Worm (Caenorhabditis elegans) whole organism, dauer: Measurements from ENCODE around the gene rnf-121.

ENCODE experiments used
- unc-62 ChIP-seq: sonication (generic microtip); optimal IDR thresholded peaks from 2 replicates; lab custom pipeline; 2017; ENCODE audit warnings: missing biosample characterization, missing genetic modification reagents, missing genetic modification characterization

rnf-121 gene

ce11 chrIII:4170903-4171377 lies at the start of gene rnf-121, which contains the start of gene C16C10.4:
rnf-121 (minus strand) TSS chrIII:4170953.
C16C10.4 (plus strand) TSS chrIII:4171336.
- no peak for TF ChIP-seq unc-62 (GFP tag; lab: Kevin White, UChicago)

- TF ChIP-seq unc-62 (GFP tag; lab: Kevin White, UChicago) = no peak
These were observed 39.9 kb upstream of the rnf-121 start for ce11 chrIII:4210661-4211060.

- no peak for TF ChIP-seq unc-62 (GFP tag; lab: Kevin White, UChicago)
These were observed 38.4 kb upstream of the rnf-121 start, which contains the start of gene phlp-2 for ce11 chrIII:4209188-4209587. phlp-2 (plus strand) TSS chrIII:4209488.

ce11 chrIII:4208210-4208609 lies 37.5 kb upstream of the rnf-121 start:
- no peak for TF ChIP-seq unc-62 (GFP tag; lab: Kevin White, UChicago)

- TF ChIP-seq unc-62 (GFP tag; lab: Kevin White, UChicago) = no peak
These were observed 35.1 kb upstream of the rnf-121 start, which contains the start of gene R74.8 for ce11 chrIII:4205751-4206327. R74.8 (plus strand) TSS chrIII:4206277.

ce11 chrIII:4204964-4205363 lies 34.2 kb upstream of the rnf-121 start:
- TF ChIP-seq unc-62 (GFP tag; lab: Kevin White, UChicago) = no peak

ce11 chrIII:4204072-4204471 lies 33.3 kb upstream of the rnf-121 start, which contains the start of the genes pelo-1 and R74.7:
pelo-1 (minus strand) TSS chrIII:4204222.
R74.7 (plus strand) TSS chrIII:4204429.
- no peak for TF ChIP-seq unc-62 (GFP tag; lab: Kevin White, UChicago)

ce11 chrIII:4196988-4197384 lies 26.2 kb upstream of the rnf-121 start, which contains the start of gene asd-1:
asd-1 (plus strand) TSS chrIII:4197285.
- TF ChIP-seq unc-62 (GFP tag; lab: Kevin White, UChicago) = no peak

- no peak for TF ChIP-seq unc-62 (GFP tag; lab: Kevin White, UChicago)
These were observed 25.7 kb upstream of the rnf-121 start for ce11 chrIII:4196301-4196987.

ce11 chrIII:4195306-4196008 lies 24.7 kb upstream of the rnf-121 start:
- no peak for TF ChIP-seq unc-62 (GFP tag; lab: Kevin White, UChicago)

ce11 chrIII:4194349-4195110 lies 23.8 kb upstream of the rnf-121 start:
- no peak for TF ChIP-seq unc-62 (GFP tag; lab: Kevin White, UChicago)

- TF ChIP-seq unc-62 (GFP tag; lab: Kevin White, UChicago) = no peak
These were observed 22.9 kb upstream of the rnf-121 start, which contains the start of gene xbp-1 for ce11 chrIII:4193659-4194103. xbp-1 (plus strand) TSS chrIII:4193809.

- no peak for TF ChIP-seq unc-62 (GFP tag; lab: Kevin White, UChicago)
These were observed 20.4 kb upstream of the rnf-121 start, which contains the start of gene dnj-16 for ce11 chrIII:4191091-4191638. dnj-16 (plus strand) TSS chrIII:4191141.

ce11 chrIII:4190241-4190640 lies 19.5 kb upstream of the rnf-121 start, which contains the start of gene spp-28:
spp-28 (minus strand) TSS chrIII:4190341.
- no peak for TF ChIP-seq unc-62 (GFP tag; lab: Kevin White, UChicago)
